Worm (Caenorhabditis elegans): ENCODE measurements around the gene rpa-1.
A peak's percentile ranks its signal among the peaks of the same experiment; 100 is the strongest.

Gene rpa-1

ce11 chrII:7663704-7664660 is at the start of gene rpa-1, which contains the start of gene F18A1.7:
rpa-1 (plus strand) TSS chrII:7664582.
F18A1.7 (minus strand) TSS chrII:7663754.
- TF ChIP-seq mep-1 (tag; optimal IDR thresholded peaks at IDR 0.05) (peak; percentile 43), nhr-237 (tag; optimal IDR thresholded peaks at IDR 0.05) (peak; percentile 6), ztf-11 (tag; optimal IDR thresholded peaks at IDR 0.05) (no peak), unc-39 (tag; optimal IDR thresholded peaks at IDR 0.05) (no peak)

DNA sequence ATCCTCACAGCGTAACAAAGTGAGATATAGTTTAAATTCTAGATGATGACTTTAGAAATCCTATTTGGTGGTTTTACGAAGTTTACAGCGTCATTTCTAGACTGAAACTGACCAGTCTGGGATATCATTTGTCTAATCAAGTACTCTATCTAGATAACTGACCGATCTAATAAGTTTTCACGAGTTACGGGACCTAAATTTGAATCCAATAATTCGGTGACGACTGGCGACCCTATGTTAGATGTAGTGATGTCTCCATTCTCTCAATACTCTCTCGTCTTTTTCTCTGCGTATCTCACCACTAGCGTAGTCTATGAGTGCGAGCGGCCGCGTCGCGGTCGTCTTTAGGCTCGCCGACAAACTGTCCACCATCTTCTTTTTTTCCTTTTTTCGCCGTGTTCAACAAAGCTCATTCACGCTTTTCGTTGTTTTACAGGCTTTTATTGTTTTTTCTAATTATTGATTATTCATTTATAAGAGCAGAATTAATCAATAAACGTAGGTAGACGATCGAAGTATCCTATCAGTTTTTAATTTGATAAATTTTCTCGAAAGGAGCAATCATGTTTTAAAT is 49.0 kb upstream of the rpa-1 start:
- TF ChIP-seq pha-4 (tag; optimal IDR thresholded peaks at IDR 0.05) (no peak), nhr-2 (tag; optimal IDR thresholded peaks at IDR 0.05) (no peak), ces-1 (GFP tag; optimal IDR thresholded peaks at IDR 0.05) (peak; percentile 69), ceh-39 (tag; optimal IDR thresholded peaks at IDR 0.05) (peak; percentile 14), lin-13 (tag; optimal IDR thresholded peaks at IDR 0.05) (no peak), drap-1 (GFP tag; optimal IDR thresholded peaks at IDR 0.05) (no peak), flh-1 (GFP tag; optimal IDR thresholded peaks at IDR 0.05) (no peak), elt-3 (tag; optimal IDR thresholded peaks at IDR 0.05) (no peak), nhr-237 (tag; optimal IDR thresholded peaks at IDR 0.05) (no peak), snpc-4 (tag; optimal IDR thresholded peaks at IDR 0.05) (no peak), sem-2 (GFP tag; optimal IDR thresholded peaks at IDR 0.05) (no peak), nhr-76 (tag; optimal IDR thresholded peaks at IDR 0.05) (no peak), mep-1 (tag; optimal IDR thresholded peaks at IDR 0.05) (peak; percentile 42), blmp-1 (tag; optimal IDR thresholded peaks at IDR 0.05) (no peak), ham-2 (GFP tag; optimal IDR thresholded peaks at IDR 0.05) (no peak), mab-5 (tag; optimal IDR thresholded peaks at IDR 0.05) (no peak), mls-2 (tag; optimal IDR thresholded peaks at IDR 0.05) (no peak), bed-3 (GFP tag; optimal IDR thresholded peaks at IDR 0.05) (no peak), unc-120 (tag; optimal IDR thresholded peaks at IDR 0.05; ENCODE audit: poor library complexity, severe bottlenecking) (peak; percentile 25), nhr-12 (tag; optimal IDR thresholded peaks at IDR 0.05) (no peak), ztf-11 (tag; optimal IDR thresholded peaks at IDR 0.05) (no peak), ceh-43 (GFP tag; optimal IDR thresholded peaks at IDR 0.05) (no peak), lsy-2 (tag; optimal IDR thresholded peaks at IDR 0.05) (peak; percentile 4), cnd-1 (tag; optimal IDR thresholded peaks at IDR 0.05) (no peak), tbx-8 (GFP tag; optimal IDR thresholded peaks at IDR 0.05) (no peak), M03D4.4 (tag; optimal IDR thresholded peaks at IDR 0.05) (no peak), unc-62 (GFP tag; optimal IDR thresholded peaks at IDR 0.05) (no peak), hlh-1 (tag; optimal IDR thresholded peaks at IDR 0.05) (no peak), ceh-83 (GFP tag; optimal IDR thresholded peaks at IDR 0.05) (no peak), zip-8 (tag; optimal IDR thresholded peaks at IDR 0.05) (no peak), unc-39 (tag; optimal IDR thresholded peaks at IDR 0.05) (no peak), elt-1 (tag; optimal IDR thresholded peaks at IDR 0.05; ENCODE audit: borderline replicate concordance, insufficient read depth) (no peak), lin-32 (GFP tag; optimal IDR thresholded peaks at IDR 0.05) (no peak), nhr-28 (tag; optimal IDR thresholded peaks at IDR 0.05) (no peak), sptf-1 (tag; optimal IDR thresholded peaks at IDR 0.05) (no peak)

DNA sequence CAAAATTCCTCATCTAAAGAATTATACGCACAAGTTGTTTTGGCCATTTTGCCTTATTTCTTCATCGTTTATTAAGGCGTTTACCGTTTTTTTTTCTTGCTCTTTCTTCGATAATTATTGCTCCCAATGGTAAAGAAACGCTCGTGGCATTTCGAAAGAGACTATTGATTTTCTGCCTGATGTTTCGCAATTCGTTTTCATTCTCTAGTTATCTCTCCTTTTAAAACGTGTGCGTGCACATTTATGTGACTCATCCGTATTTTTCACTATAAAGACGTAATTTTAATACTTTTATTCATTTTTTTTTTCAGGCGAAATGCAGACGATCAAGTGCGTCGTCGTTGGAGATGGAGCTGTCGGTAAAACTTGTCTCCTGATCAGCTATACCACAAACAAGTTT is 48.2 kb upstream of the rpa-1 start, which contains the start of gene cdc-42:
Gene cdc-42, plus strand, starts transcription at position 312 of the 400 bp plus-strand sequence.
- no peak for TF ChIP-seq ztf-11 (tag; optimal IDR thresholded peaks at IDR 0.05)
- peak; percentile 11 for TF ChIP-seq ces-1 (GFP tag; optimal IDR thresholded peaks at IDR 0.05)

Data from whole organism, mixed stage, embryonic.